Fruit fly (Drosophila melanogaster) whole organism, embryonic: Measurements from ENCODE around the gene CG10226.

Experiments used
- Adf1 ChIP-seq: fragments of 200-800 bp; sonication (Bioruptor generic); IDR thresholded peaks from 2 replicates; pipeline ENCODE4 v1.3.6; 2022; ENCODE audit warnings: missing biosample characterization, missing genetic modification characterization
- Antp ChIP-seq: fragments of 200-800 bp; sonication (Bioruptor generic); optimal IDR thresholded peaks from 3 replicates; lab custom pipeline; 2016; ENCODE audit warnings: missing biosample characterization, missing genetic modification characterization
- Atf3 ChIP-seq: fragments of 200-800 bp; sonication (Bioruptor generic); optimal IDR thresholded peaks from 3 replicates; lab custom pipeline; 2016; ENCODE audit warnings: missing biosample characterization, missing genetic modification characterization
- CG10565 ChIP-seq: fragments of 200-800 bp; sonication (Bioruptor generic); optimal IDR thresholded peaks from 3 replicates; lab custom pipeline; 2016; ENCODE audit warnings: missing biosample characterization, mild to moderate bottlenecking, missing genetic modification characterization
- CG13296 ChIP-seq: fragments of 200-800 bp; sonication (Bioruptor generic); optimal IDR thresholded peaks from 3 replicates; lab custom pipeline; 2018; ENCODE audit warnings: missing biosample characterization, mild to moderate bottlenecking, missing genetic modification characterization
- CG13624 ChIP-seq: fragments of 200-800 bp; sonication (Bioruptor generic); optimal IDR thresholded peaks from 2 replicates; lab custom pipeline; 2016; ENCODE audit warnings: missing biosample characterization, missing genetic modification characterization
- CG14014 ChIP-seq: fragments of 200-800 bp; sonication (Bioruptor generic); IDR thresholded peaks from 2 replicates; pipeline ENCODE4 v1.3.6; 2022; ENCODE audit warnings: missing biosample characterization, missing genetic modification characterization
- CG14050 ChIP-seq: fragments of 200-800 bp; sonication (Bioruptor generic); IDR thresholded peaks from 3 replicates; pipeline ENCODE4 v1.3.6; 2022; ENCODE audit warnings: missing biosample characterization, missing genetic modification characterization
- CG14710 ChIP-seq: fragments of 200-800 bp; sonication (Bioruptor generic); optimal IDR thresholded peaks from 3 replicates; lab custom pipeline; 2019; ENCODE audit warnings: missing biosample characterization, mild to moderate bottlenecking, missing genetic modification characterization, moderate library complexity
- CG15073 ChIP-seq: fragments of 200-800 bp; sonication (Bioruptor generic); optimal IDR thresholded peaks from 2 replicates; lab custom pipeline; 2016; ENCODE audit warnings: missing biosample characterization, missing genetic modification characterization
- CG17829 ChIP-seq: fragments of 200-800 bp; optimal IDR thresholded peaks from 2 replicates; lab custom pipeline; 2019; ENCODE audit warnings: missing biosample characterization, mild to moderate bottlenecking, missing genetic modification characterization, moderate library complexity
- CG18476 ChIP-seq: fragments of 200-800 bp; sonication (Bioruptor generic); optimal IDR thresholded peaks from 2 replicates; lab custom pipeline; 2016; ENCODE audit warnings: missing biosample characterization, mild to moderate bottlenecking, missing genetic modification characterization
- CG2712 ChIP-seq: fragments of 200-800 bp; optimal IDR thresholded peaks from 3 replicates; lab custom pipeline; 2019; ENCODE audit warnings: missing biosample characterization, mild to moderate bottlenecking, missing genetic modification characterization, moderate library complexity
- CG30431 ChIP-seq: fragments of 200-800 bp; sonication (Bioruptor generic); optimal IDR thresholded peaks from 2 replicates; lab custom pipeline; 2017; ENCODE audit warnings: missing biosample characterization, missing genetic modification characterization
- CG31441 ChIP-seq: fragments of 200-800 bp; sonication (Bioruptor generic); IDR thresholded peaks from 2 replicates; pipeline ENCODE4 v1.3.6; 2022; ENCODE audit warnings: missing biosample characterization, missing genetic modification characterization
- CG6765 ChIP-seq: fragments of 200-800 bp; sonication (Bioruptor generic); optimal IDR thresholded peaks from 3 replicates; lab custom pipeline; 2017; ENCODE audit warnings: missing biosample characterization, mild to moderate bottlenecking, missing genetic modification characterization
- CG7745 ChIP-seq: fragments of 200-800 bp; sonication (Bioruptor generic); optimal IDR thresholded peaks from 2 replicates; lab custom pipeline; 2018; ENCODE audit warnings: missing biosample characterization, mild to moderate bottlenecking, missing genetic modification characterization, moderate library complexity
- Chrac-16 ChIP-seq: fragments of 200-800 bp; sonication (Bioruptor generic); optimal IDR thresholded peaks from 3 replicates; lab custom pipeline; 2016; ENCODE audit warnings: missing biosample characterization, missing genetic modification characterization
- CoRest ChIP-seq: fragments of 200-800 bp; sonication (Bioruptor generic); optimal IDR thresholded peaks from 3 replicates; lab custom pipeline; 2018; ENCODE audit warnings: missing biosample characterization, mild to moderate bottlenecking, missing genetic modification characterization, moderate library complexity
- Dip2 ChIP-seq: fragments of 200-800 bp; sonication (Bioruptor generic); IDR thresholded peaks from 2 replicates; pipeline ENCODE4 v1.3.6; 2022; ENCODE audit warnings: missing biosample characterization, missing genetic modification characterization
- Dp ChIP-seq: fragments of 200-800 bp; sonication (Bioruptor generic); optimal IDR thresholded peaks from 2 replicates; lab custom pipeline; 2018; ENCODE audit warnings: missing biosample characterization, mild to moderate bottlenecking, missing genetic modification characterization, moderate library complexity
- Drgx ChIP-seq: fragments of 200-800 bp; sonication (Bioruptor generic); IDR thresholded peaks from 2 replicates; pipeline ENCODE4 v1.3.6; 2022; ENCODE audit warnings: missing biosample characterization, missing genetic modification characterization
- HHEX ChIP-seq: fragments of 200-800 bp; sonication (Bioruptor generic); optimal IDR thresholded peaks from 3 replicates; lab custom pipeline; 2017; ENCODE audit warnings: missing biosample characterization, mild to moderate bottlenecking, missing genetic modification characterization, missing genetic modification reagents
- Hmr ChIP-seq: fragments of 200-800 bp; sonication (Bioruptor generic); optimal IDR thresholded peaks from 3 replicates; lab custom pipeline; 2017; ENCODE audit warnings: mild to moderate bottlenecking, missing biosample characterization, missing genetic modification reagents, missing genetic modification characterization
- Mes4 ChIP-seq: fragments of 200-800 bp; sonication (Bioruptor generic); optimal IDR thresholded peaks from 2 replicates; lab custom pipeline; 2016; ENCODE audit warnings: missing biosample characterization, missing genetic modification characterization
- Mrtf ChIP-seq: fragments of 200-800 bp; sonication (Bioruptor generic); IDR thresholded peaks from 3 replicates; pipeline ENCODE4 v1.3.6; 2022; ENCODE audit warnings: missing biosample characterization, missing genetic modification characterization
- Pdp1 ChIP-seq, 2 experiments: fragments of 200-800 bp; sonication (Bioruptor generic); optimal IDR thresholded peaks; 3 replicates each; lab custom pipeline; 2016; ENCODE audit warnings: missing biosample characterization in 2 of 2, missing genetic modification characterization in 2 of 2, mild to moderate bottlenecking in 1 of 2, moderate library complexity in 1 of 2
- Six4 ChIP-seq: fragments of 200-800 bp; sonication (Bioruptor generic); optimal IDR thresholded peaks from 2 replicates; lab custom pipeline; 2016; ENCODE audit warnings: missing biosample characterization, missing genetic modification characterization
- Sox100B ChIP-seq: fragments of 200-800 bp; sonication (Bioruptor generic); optimal IDR thresholded peaks from 3 replicates; lab custom pipeline; 2018; ENCODE audit warnings: missing biosample characterization, mild to moderate bottlenecking, missing genetic modification characterization
- aop ChIP-seq: fragments of 200-800 bp; sonication (Bioruptor generic); IDR thresholded peaks from 2 replicates; pipeline ENCODE4 v1.3.6; 2022; ENCODE audit warnings: missing biosample characterization, missing genetic modification characterization
- ap ChIP-seq: fragments of 200-800 bp; sonication (Bioruptor generic); IDR thresholded peaks from 2 replicates; pipeline ENCODE4 v1.3.6; 2022; ENCODE audit warnings: missing biosample characterization, missing genetic modification characterization
- ase ChIP-seq: fragments of 200-800 bp; sonication (Bioruptor generic); IDR thresholded peaks from 3 replicates; pipeline ENCODE4 v1.3.6; 2022; ENCODE audit warnings: missing biosample characterization, missing genetic modification characterization
- bab2 ChIP-seq: fragments of 200-800 bp; sonication (Bioruptor generic); optimal IDR thresholded peaks from 2 replicates; lab custom pipeline; 2016; ENCODE audit warnings: missing biosample characterization, missing genetic modification characterization
- ci ChIP-seq: fragments of 200-800 bp; sonication (Bioruptor generic); IDR thresholded peaks from 3 replicates; pipeline ENCODE4 v1.3.6; 2022; ENCODE audit warnings: missing biosample characterization, missing genetic modification characterization
- corto ChIP-seq: fragments of 200-800 bp; sonication (Bioruptor generic); optimal IDR thresholded peaks from 2 replicates; lab custom pipeline; 2016; ENCODE audit warnings: missing biosample characterization, mild to moderate bottlenecking, missing genetic modification characterization, moderate library complexity
- crp ChIP-seq, 2 experiments: fragments of 200-800 bp; sonication (Bioruptor generic); optimal IDR thresholded peaks; 2 replicates in 1 of 2; 3 replicates in 1 of 2; lab custom pipeline; 2017; ENCODE audit warnings: missing biosample characterization in 2 of 2, missing genetic modification characterization in 2 of 2, mild to moderate bottlenecking in 1 of 2, moderate library complexity in 1 of 2
- exex ChIP-seq: fragments of 200-800 bp; sonication (Bioruptor generic); optimal IDR thresholded peaks from 4 replicates; lab custom pipeline; 2018; ENCODE audit warnings: missing biosample characterization, mild to moderate bottlenecking, missing genetic modification characterization, moderate library complexity
- gce ChIP-seq: fragments of 200-800 bp; sonication (Bioruptor generic); IDR thresholded peaks from 3 replicates; pipeline ENCODE4 v1.3.6; 2022; ENCODE audit warnings: missing biosample characterization, missing genetic modification characterization
- jing ChIP-seq: fragments of 200-800 bp; sonication (Bioruptor generic); optimal IDR thresholded peaks from 2 replicates; lab custom pipeline; 2018; ENCODE audit warnings: missing biosample characterization, mild to moderate bottlenecking, missing genetic modification characterization
- lmd ChIP-seq: fragments of 200-800 bp; sonication (Bioruptor generic); IDR thresholded peaks from 2 replicates; pipeline ENCODE4 v1.3.6; 2022; ENCODE audit warnings: missing biosample characterization, missing genetic modification characterization
- lola ChIP-seq, 3 experiments: fragments of >200 bp in 2 of 3; fragments of 200-800 bp in 1 of 3; sonication (Bioruptor generic) in 1 of 3; optimal IDR thresholded peaks; 2 replicates each; lab custom pipeline; 2017 to 2019; ENCODE audit warnings: missing biosample characterization in 3 of 3, missing genetic modification characterization in 3 of 3, mild to moderate bottlenecking in 1 of 3, moderate library complexity in 1 of 3
- nom ChIP-seq: fragments of 200-800 bp; sonication (Bioruptor generic); optimal IDR thresholded peaks from 2 replicates; lab custom pipeline; 2017; ENCODE audit warnings: missing biosample characterization, missing genetic modification characterization, mild to moderate bottlenecking, moderate library complexity, missing genetic modification reagents
- pum ChIP-seq: fragments of 200-800 bp; sonication (Bioruptor generic); optimal IDR thresholded peaks from 2 replicates; lab custom pipeline; 2016; ENCODE audit warnings: missing biosample characterization, missing genetic modification characterization
- row ChIP-seq: fragments of 200-800 bp; sonication (Bioruptor generic); IDR thresholded peaks from 3 replicates; pipeline ENCODE4 v1.3.6; 2022; ENCODE audit warnings: missing biosample characterization, missing genetic modification characterization
- sc ChIP-seq, 3 experiments: fragments of >200 bp in 2 of 3; fragments of 200-800 bp in 1 of 3; sonication (Bioruptor generic) in 1 of 3; optimal IDR thresholded peaks; 2 replicates in 2 of 3; 3 replicates in 1 of 3; lab custom pipeline; 2017; ENCODE audit warnings: mild to moderate bottlenecking in 1 of 3, missing biosample characterization in 1 of 3, missing genetic modification characterization in 1 of 3, missing genetic modification reagents in 1 of 3
- sd ChIP-seq: fragments of 200-800 bp; sonication (Bioruptor generic); optimal IDR thresholded peaks from 3 replicates; lab custom pipeline; 2018; ENCODE audit warnings: missing biosample characterization, mild to moderate bottlenecking, missing genetic modification characterization, moderate library complexity
- sna ChIP-seq: fragments of 200-800 bp; sonication (Bioruptor generic); IDR thresholded peaks from 2 replicates; pipeline ENCODE4 v1.3.6; 2022; ENCODE audit warnings: missing biosample characterization, missing genetic modification characterization; ENCODE audit not compliant: partially characterized antibody
- sob ChIP-seq: fragments of 200-800 bp; sonication (Bioruptor generic); IDR thresholded peaks from 2 replicates; pipeline ENCODE4 v1.3.6; 2022; ENCODE audit warnings: missing biosample characterization, missing genetic modification characterization

Gene CG10226

dm6 chr3L:6256408-6257188 is 16.7 kb upstream of the CG10226 start, which contains the start of gene Best2 (continued):
- TF ChIP-seq CG31441: peak; percentile 88
- peak; percentile 58 for TF ChIP-seq Antp (GFP tag; lab: Kevin White, UChicago)
- TF ChIP-seq CG15073 (GFP tag; lab: Kevin White, UChicago): peak; percentile 36
- TF ChIP-seq sd (tag; lab: Kevin White, UChicago): peak; percentile 55
- TF ChIP-seq ci: peak; percentile 93
- peak; percentile 81 for TF ChIP-seq CG14050 (GFP tag; lab: Robert Waterston, UW)
- peak; percentile 83 for TF ChIP-seq Chrac-16 (GFP tag; lab: Kevin White, UChicago)
- TF ChIP-seq crp (GFP tag; optimal IDR thresholded peaks at IDR 0.05; lab: Kevin White, UChicago): peak in 1 of 2 experiments; percentile 58
- TF ChIP-seq bab2 (GFP tag; lab: Kevin White, UChicago): peak; percentile 73
- TF ChIP-seq CG13296: peak; percentile 89
- peak; percentile 73 for TF ChIP-seq pum (GFP tag; lab: Kevin White, UChicago)
- TF ChIP-seq ap (GFP tag; lab: Robert Waterston, UW): peak; percentile 87
- peak; percentile 87 for TF ChIP-seq ase (GFP tag; lab: Robert Waterston, UW)
- peak; percentile 84 for TF ChIP-seq Hmr (GFP tag; lab: Kevin White, UChicago)
- TF ChIP-seq CG2712: peak; percentile 92
- TF ChIP-seq nom (GFP tag; lab: Kevin White, UChicago): peak; percentile 85
- no peak for TF ChIP-seq CG10565 (GFP tag; lab: Kevin White, UChicago)
- no peak for TF ChIP-seq sna (GFP tag; lab: Robert Waterston, UW)
- TF ChIP-seq Mrtf (GFP tag; lab: Robert Waterston, UW): peak; percentile 88
- TF ChIP-seq CG13624: peak; percentile 78
- TF ChIP-seq CG14014 (GFP tag; lab: Robert Waterston, UW): peak; percentile 94
- peak; percentile 76 for TF ChIP-seq CG18476
- TF ChIP-seq aop (GFP tag; lab: Robert Waterston, UW): no peak
- TF ChIP-seq CG7745: no peak
- TF ChIP-seq sob (GFP tag; lab: Robert Waterston, UW): peak; percentile 93
- peak; percentile 81 for TF ChIP-seq CG14710 (tag; lab: Kevin White, UChicago)
- TF ChIP-seq corto (GFP tag; lab: Kevin White, UChicago): peak; percentile 94
- TF ChIP-seq Sox100B: peak; percentile 90
- TF ChIP-seq Dip2 (GFP tag; lab: Robert Waterston, UW): peak; percentile 52; the same call in 1 of the 2 replicates
- peak; percentile 70 to 73 for TF ChIP-seq Pdp1 (GFP tag; optimal IDR thresholded peaks at IDR 0.05; lab: Kevin White, UChicago)
- peak; percentile 95 for TF ChIP-seq row (GFP tag; lab: Robert Waterston, UW)
- peak; percentile 82 for TF ChIP-seq HHEX
- TF ChIP-seq sc (optimal IDR thresholded peaks at IDR 0.05; lab: Kevin White, UChicago): no peak
- TF ChIP-seq sc (GFP tag; optimal IDR thresholded peaks at IDR 0.05; lab: Kevin White, UChicago): peak; percentile 55
- no peak for TF ChIP-seq Dp (GFP tag; lab: Kevin White, UChicago)
- TF ChIP-seq Drgx (GFP tag; lab: Robert Waterston, UW): peak; percentile 92
- TF ChIP-seq Adf1: peak; percentile 67
- TF ChIP-seq CG17829 (tag; lab: Kevin White, UChicago): peak; percentile 90
- peak; percentile 51 for TF ChIP-seq Mes4 (GFP tag; lab: Kevin White, UChicago)
- TF ChIP-seq CoRest (tag; lab: Kevin White, UChicago): peak; percentile 94
- peak; percentile 54 for TF ChIP-seq CG30431
- peak; percentile 49; the same call in 1 of the 3 replicates for TF ChIP-seq gce
- TF ChIP-seq Atf3: peak; percentile 34
- peak; percentile 81 for TF ChIP-seq CG6765
- peak; percentile 32 for TF ChIP-seq jing (GFP tag; lab: Kevin White, UChicago)
- peak; percentile 68 for TF ChIP-seq Six4 (GFP tag; lab: Kevin White, UChicago)
- peak; percentile 94 for TF ChIP-seq lmd (GFP tag; lab: Robert Waterston, UW)
- TF ChIP-seq exex (tag; lab: Kevin White, UChicago): peak; percentile 43
- peak in 1 of 3 experiments; percentile 88 for TF ChIP-seq lola (GFP tag; optimal IDR thresholded peaks at IDR 0.05; lab: Kevin White, UChicago)
